Fruit fly (Drosophila melanogaster) whole organism, embryonic: ENCODE measurements around the gene Vps37B.

Source experiments
- CG10147 ChIP-seq: fragments of 200-800 bp; sonication (Bioruptor generic); optimal IDR thresholded peaks from 2 replicates; lab custom pipeline; 2019; ENCODE audit warnings: missing biosample characterization, mild to moderate bottlenecking, missing genetic modification characterization, moderate library complexity
- CG10543 ChIP-seq: fragments of 200-800 bp; sonication (Bioruptor generic); optimal IDR thresholded peaks from 3 replicates; lab custom pipeline; 2017; ENCODE audit warnings: missing biosample characterization, mild to moderate bottlenecking, missing genetic modification characterization, moderate library complexity
- CG11093 ChIP-seq: fragments of 200-800 bp; sonication (Bioruptor generic); IDR thresholded peaks from 3 replicates; pipeline ENCODE4 v1.3.6; 2022; ENCODE audit warnings: missing biosample characterization, missing genetic modification characterization
- CG11456 ChIP-seq: fragments of 200-800 bp; sonication (Bioruptor generic); IDR thresholded peaks from 3 replicates; pipeline ENCODE4 v1.3.6; 2022; ENCODE audit warnings: missing biosample characterization, missing genetic modification characterization
- CG12769 ChIP-seq: fragments of 200-800 bp; sonication (Bioruptor generic); optimal IDR thresholded peaks from 2 replicates; lab custom pipeline; 2019; ENCODE audit warnings: missing biosample characterization, mild to moderate bottlenecking, missing genetic modification characterization, moderate library complexity
- CG17829 ChIP-seq: fragments of 200-800 bp; optimal IDR thresholded peaks from 2 replicates; lab custom pipeline; 2019; ENCODE audit warnings: missing biosample characterization, mild to moderate bottlenecking, missing genetic modification characterization, moderate library complexity
- CG18764 ChIP-seq: fragments of 200-800 bp; sonication (Bioruptor generic); optimal IDR thresholded peaks from 3 replicates; lab custom pipeline; 2016; ENCODE audit warnings: missing biosample characterization, missing genetic modification characterization
- CG3065 ChIP-seq: fragments of 200-800 bp; sonication (Bioruptor generic); optimal IDR thresholded peaks from 2 replicates; lab custom pipeline; 2016; ENCODE audit warnings: missing biosample characterization, missing genetic modification characterization
- CG32767 ChIP-seq: fragments of 200-800 bp; sonication (Bioruptor generic); IDR thresholded peaks from 2 replicates; pipeline ENCODE4 v1.3.6; 2022; ENCODE audit warnings: missing biosample characterization, missing genetic modification characterization
- CG3995 ChIP-seq: fragments of 200-800 bp; sonication (Bioruptor generic); optimal IDR thresholded peaks from 3 replicates; lab custom pipeline; 2016; ENCODE audit warnings: missing biosample characterization, missing genetic modification characterization
- CG43689 ChIP-seq: fragments of 200-800 bp; sonication (Bioruptor generic); IDR thresholded peaks from 2 replicates; pipeline ENCODE4 v1.3.6; 2022; ENCODE audit warnings: missing biosample characterization, missing genetic modification characterization
- CG4617 ChIP-seq: fragments of 200-800 bp; sonication (Bioruptor generic); optimal IDR thresholded peaks from 3 replicates; lab custom pipeline; 2016; ENCODE audit warnings: missing biosample characterization, missing genetic modification characterization, borderline replicate concordance
- CG4820 ChIP-seq: fragments of 200-800 bp; sonication (Bioruptor generic); optimal IDR thresholded peaks from 3 replicates; lab custom pipeline; 2016; ENCODE audit warnings: missing biosample characterization, missing genetic modification characterization
- CG5245 ChIP-seq: fragments of 200-800 bp; sonication (Bioruptor generic); optimal IDR thresholded peaks from 3 replicates; lab custom pipeline; 2016; ENCODE audit warnings: missing biosample characterization, missing genetic modification characterization
- CG8478 ChIP-seq: fragments of >200 bp; optimal IDR thresholded peaks from 2 replicates; lab custom pipeline; 2018
- CTCF ChIP-seq: fragments of 200-800 bp; sonication (Bioruptor generic); optimal IDR thresholded peaks from 2 replicates; lab custom pipeline; 2017; ENCODE audit warnings: missing biosample characterization, mild to moderate bottlenecking, missing genetic modification characterization, moderate library complexity
- D19A ChIP-seq: fragments of 200-800 bp; optimal IDR thresholded peaks from 3 replicates; lab custom pipeline; 2019; ENCODE audit warnings: missing biosample characterization, mild to moderate bottlenecking, missing genetic modification characterization, moderate library complexity
- Dip2 ChIP-seq: fragments of 200-800 bp; sonication (Bioruptor generic); IDR thresholded peaks from 2 replicates; pipeline ENCODE4 v1.3.6; 2022; ENCODE audit warnings: missing biosample characterization, missing genetic modification characterization
- Doc2 ChIP-seq: fragments of 200-800 bp; sonication (Bioruptor generic); IDR thresholded peaks from 2 replicates; pipeline ENCODE4 v1.3.6; 2022; ENCODE audit warnings: missing biosample characterization, missing genetic modification characterization
- Drgx ChIP-seq: fragments of 200-800 bp; sonication (Bioruptor generic); IDR thresholded peaks from 2 replicates; pipeline ENCODE4 v1.3.6; 2022; ENCODE audit warnings: missing biosample characterization, missing genetic modification characterization
- ERR ChIP-seq: fragments of 200-800 bp; sonication (Bioruptor generic); optimal IDR thresholded peaks from 2 replicates; lab custom pipeline; 2016; ENCODE audit warnings: missing biosample characterization, missing genetic modification characterization
- Elba2 ChIP-seq: fragments of 200-800 bp; sonication (Bioruptor generic); optimal IDR thresholded peaks from 3 replicates; lab custom pipeline; 2016; ENCODE audit warnings: missing biosample characterization, missing genetic modification characterization
- Ets65A ChIP-seq: fragments of 200-800 bp; sonication (Bioruptor generic); peaks from one replicate; lab custom pipeline; 2016; ENCODE audit warnings: missing biosample characterization, missing genetic modification characterization
- Fer1 ChIP-seq: fragments of 200-800 bp; sonication (Bioruptor generic); optimal IDR thresholded peaks from 2 replicates; lab custom pipeline; 2017; ENCODE audit warnings: missing biosample characterization, mild to moderate bottlenecking, missing genetic modification characterization
- MESR4 ChIP-seq: fragments of 200-800 bp; sonication (Bioruptor generic); optimal IDR thresholded peaks from 2 replicates; lab custom pipeline; 2018; ENCODE audit warnings: missing biosample characterization, mild to moderate bottlenecking, missing genetic modification characterization, moderate library complexity
- NC2β ChIP-seq: fragments of 200-800 bp; sonication (Bioruptor generic); optimal IDR thresholded peaks from 2 replicates; lab custom pipeline; 2016; ENCODE audit warnings: missing biosample characterization, missing genetic modification characterization
- Sox100B ChIP-seq: fragments of 200-800 bp; sonication (Bioruptor generic); optimal IDR thresholded peaks from 3 replicates; lab custom pipeline; 2018; ENCODE audit warnings: missing biosample characterization, mild to moderate bottlenecking, missing genetic modification characterization
- Sox102F ChIP-seq: fragments of 200-800 bp; sonication (Bioruptor generic); optimal IDR thresholded peaks from 2 replicates; lab custom pipeline; 2018; ENCODE audit warnings: missing biosample characterization, mild to moderate bottlenecking, missing genetic modification characterization, moderate library complexity
- Stat92E ChIP-seq, 3 experiments: fragments of >200 bp in 2 of 3; fragments of 200-800 bp in 1 of 3; sonication (Bioruptor generic) in 1 of 3; optimal IDR thresholded peaks; 2 replicates each; lab custom pipeline; 2017 to 2019; ENCODE audit warnings: missing biosample characterization in 3 of 3, missing genetic modification characterization in 3 of 3, mild to moderate bottlenecking in 1 of 3, moderate library complexity in 1 of 3
- btn ChIP-seq: fragments of 200-800 bp; sonication (Bioruptor generic); optimal IDR thresholded peaks from 2 replicates; lab custom pipeline; 2016; ENCODE audit warnings: missing biosample characterization, missing genetic modification characterization
- cwo ChIP-seq: fragments of 200-800 bp; sonication (Bioruptor generic); optimal IDR thresholded peaks from 3 replicates; lab custom pipeline; 2017; ENCODE audit warnings: missing biosample characterization, missing genetic modification characterization, mild to moderate bottlenecking, moderate library complexity, missing genetic modification reagents
- da ChIP-seq: fragments of 200-800 bp; sonication (Bioruptor generic); optimal IDR thresholded peaks from 2 replicates; lab custom pipeline; 2016; ENCODE audit warnings: missing biosample characterization, missing genetic modification characterization
- dati ChIP-seq: fragments of 200-800 bp; sonication (Bioruptor generic); IDR thresholded peaks from 2 replicates; pipeline ENCODE4 v1.3.6; 2022; ENCODE audit warnings: missing biosample characterization, missing genetic modification characterization
- dmrt99B ChIP-seq: fragments of 200-800 bp; sonication (Bioruptor generic); optimal IDR thresholded peaks from 2 replicates; lab custom pipeline; 2018; ENCODE audit warnings: missing biosample characterization, mild to moderate bottlenecking, missing genetic modification characterization, moderate library complexity
- emc ChIP-seq: fragments of 200-800 bp; sonication (Bioruptor generic); optimal IDR thresholded peaks from 2 replicates; lab custom pipeline; 2016; ENCODE audit warnings: missing biosample characterization, missing genetic modification characterization
- gcm2 ChIP-seq: fragments of 200-800 bp; sonication (Bioruptor generic); optimal IDR thresholded peaks from 2 replicates; lab custom pipeline; 2016; ENCODE audit warnings: missing biosample characterization, missing genetic modification characterization
- jing ChIP-seq: fragments of 200-800 bp; sonication (Bioruptor generic); optimal IDR thresholded peaks from 2 replicates; lab custom pipeline; 2018; ENCODE audit warnings: missing biosample characterization, mild to moderate bottlenecking, missing genetic modification characterization
- kni ChIP-seq: fragments of 200-800 bp; sonication (Bioruptor generic); optimal IDR thresholded peaks from 3 replicates; lab custom pipeline; 2017; ENCODE audit warnings: mild to moderate bottlenecking, missing biosample characterization, missing genetic modification reagents, missing genetic modification characterization
- lbe ChIP-seq: fragments of 200-800 bp; sonication (Bioruptor generic); optimal IDR thresholded peaks from 2 replicates; lab custom pipeline; 2016; ENCODE audit warnings: missing biosample characterization, mild to moderate bottlenecking, missing genetic modification characterization
- lilli ChIP-seq: fragments of 200-800 bp; sonication (Bioruptor generic); optimal IDR thresholded peaks from 3 replicates; lab custom pipeline; 2016; ENCODE audit warnings: missing biosample characterization, missing genetic modification characterization
- mld ChIP-seq: fragments of 200-800 bp; sonication (Bioruptor generic); IDR thresholded peaks from 3 replicates; pipeline ENCODE4 v1.3.6; 2022; ENCODE audit warnings: missing biosample characterization, missing genetic modification characterization; ENCODE audit not compliant: partially characterized antibody
- nmo ChIP-seq: fragments of 200-800 bp; sonication (Bioruptor generic); optimal IDR thresholded peaks from 2 replicates; lab custom pipeline; 2018; ENCODE audit warnings: missing biosample characterization, mild to moderate bottlenecking, missing genetic modification characterization, moderate library complexity
- onecut ChIP-seq: fragments of 200-800 bp; sonication (Bioruptor generic); IDR thresholded peaks from 2 replicates; pipeline ENCODE4 v1.3.6; 2022; ENCODE audit warnings: missing biosample characterization, missing genetic modification characterization
- sens ChIP-seq: fragments of 200-800 bp; sonication (Bioruptor generic); peaks from one replicate; lab custom pipeline; 2016; ENCODE audit warnings: missing biosample characterization, missing genetic modification characterization
- sob ChIP-seq: fragments of 200-800 bp; sonication (Bioruptor generic); IDR thresholded peaks from 2 replicates; pipeline ENCODE4 v1.3.6; 2022; ENCODE audit warnings: missing biosample characterization, missing genetic modification characterization
- sqz ChIP-seq: fragments of 200-800 bp; sonication (Bioruptor generic); optimal IDR thresholded peaks from 3 replicates; lab custom pipeline; 2018; ENCODE audit warnings: missing biosample characterization, mild to moderate bottlenecking, missing genetic modification characterization
- sug ChIP-seq: fragments of 200-800 bp; optimal IDR thresholded peaks from 2 replicates; lab custom pipeline; 2019; ENCODE audit warnings: missing biosample characterization, mild to moderate bottlenecking, missing genetic modification characterization, moderate library complexity
- tna ChIP-seq: fragments of 200-800 bp; sonication (Bioruptor generic); IDR thresholded peaks from 2 replicates; pipeline ENCODE4 v1.3.6; 2022; ENCODE audit warnings: missing biosample characterization, missing genetic modification characterization; ENCODE audit not compliant: partially characterized antibody
- unc-4 ChIP-seq: fragments of 200-800 bp; sonication (Bioruptor generic); IDR thresholded peaks from 2 replicates; pipeline ENCODE4 v1.3.6; 2022; ENCODE audit warnings: missing biosample characterization, missing genetic modification characterization; ENCODE audit not compliant: partially characterized antibody
- wor ChIP-seq: fragments of 200-800 bp; sonication (Bioruptor generic); IDR thresholded peaks from 2 replicates; pipeline ENCODE4 v1.3.6; 2022; ENCODE audit warnings: missing biosample characterization, missing genetic modification characterization

Vps37B gene

DNA sequence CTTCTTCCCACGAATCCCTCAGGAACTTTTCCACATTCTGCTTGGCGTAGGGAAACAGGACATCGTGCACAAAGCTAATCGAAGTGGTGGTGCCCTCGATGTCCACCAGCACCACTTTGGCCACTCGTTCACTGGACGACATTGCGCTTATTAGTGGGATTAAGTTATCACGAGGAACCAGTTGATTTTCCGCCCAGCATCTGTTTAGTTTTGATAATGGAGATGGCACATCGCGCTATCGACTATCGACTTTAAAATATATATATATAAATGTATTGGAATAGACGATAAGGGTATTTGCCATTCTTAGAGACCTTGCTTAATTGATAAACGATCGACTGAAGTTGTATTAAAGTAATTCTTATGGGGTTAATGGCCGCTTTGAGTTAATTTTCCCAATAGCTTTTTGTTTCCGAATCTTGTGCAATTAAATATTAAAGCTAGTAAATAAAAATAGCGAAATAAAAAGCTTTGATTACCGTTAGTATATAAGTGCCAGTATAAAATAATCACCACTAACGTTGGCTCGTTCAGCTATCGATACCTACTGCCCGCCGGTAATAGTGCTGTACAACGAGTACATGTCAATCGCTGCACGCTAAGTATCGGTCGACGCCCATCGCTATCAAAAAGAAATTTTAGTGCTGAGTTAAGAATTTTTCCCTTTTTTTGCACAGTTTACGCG is 30.6 kb downstream of the Vps37B start, which contains the start of the genes Enoph and Hph (continued):
- peak; percentile 44 for TF ChIP-seq lbe
- no peak for TF ChIP-seq CG32767 (GFP tag; lab: Robert Waterston, UW)
- TF ChIP-seq nmo (GFP tag; lab: Kevin White, UChicago): peak; percentile 82
- no peak for TF ChIP-seq Doc2 (GFP tag; lab: Robert Waterston, UW)
- peak; percentile 69; the same call in 1 of the 2 replicates for TF ChIP-seq tna (GFP tag; lab: Robert Waterston, UW)
- no peak for TF ChIP-seq jing (GFP tag; lab: Kevin White, UChicago)
- TF ChIP-seq Ets65A (GFP tag; lab: Kevin White, UChicago): peak; percentile 95
- no peak for TF ChIP-seq CG43689 (GFP tag; lab: Robert Waterston, UW)
- TF ChIP-seq CG11456 (GFP tag; lab: Robert Waterston, UW): peak; percentile 63; the same call in 1 of the 3 replicates
- TF ChIP-seq da (GFP tag; lab: Kevin White, UChicago): no peak
- TF ChIP-seq lilli (GFP tag; lab: Kevin White, UChicago): peak; percentile 79

DNA sequence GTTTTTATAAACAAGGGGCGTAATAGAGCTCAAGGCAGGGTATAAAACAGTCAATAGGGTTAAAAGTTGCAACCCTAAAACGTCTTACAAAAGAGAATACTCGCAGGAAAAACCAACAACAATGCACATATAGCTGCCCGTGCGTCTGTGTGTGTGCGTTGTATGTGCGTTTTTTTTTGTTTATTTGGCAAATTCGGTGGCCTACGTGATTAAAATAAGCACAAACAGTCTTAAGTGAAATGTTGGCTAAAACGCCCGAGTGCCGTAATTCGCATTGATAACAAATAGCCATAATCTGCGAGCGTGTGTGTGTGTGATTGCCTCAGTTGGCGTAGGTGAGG is 31.2 kb downstream of the Vps37B start:
- TF ChIP-seq ERR (GFP tag; lab: Kevin White, UChicago): peak; percentile 11
- peak; percentile 20 for TF ChIP-seq CG4617 (GFP tag; lab: Kevin White, UChicago)
- TF ChIP-seq D19A (tag; lab: Kevin White, UChicago): no peak
- no peak for TF ChIP-seq CG11093 (GFP tag; lab: Robert Waterston, UW)
- TF ChIP-seq sob (GFP tag; lab: Robert Waterston, UW): no peak
- TF ChIP-seq CG17829 (tag; lab: Kevin White, UChicago): no peak
- no peak for TF ChIP-seq CTCF (GFP tag; lab: Kevin White, UChicago)
- no peak for TF ChIP-seq dmrt99B (tag; lab: Kevin White, UChicago)
- TF ChIP-seq NC2β (GFP tag; lab: Kevin White, UChicago): no peak
- TF ChIP-seq MESR4 (GFP tag; lab: Kevin White, UChicago): peak; percentile 69
- TF ChIP-seq kni (GFP tag; lab: Kevin White, UChicago): no peak
- no peak for TF ChIP-seq mld (GFP tag; lab: Robert Waterston, UW)
- TF ChIP-seq wor (GFP tag; lab: Robert Waterston, UW): no peak
- TF ChIP-seq CG12769 (tag; lab: Kevin White, UChicago): no peak
- TF ChIP-seq dati: no peak
- no peak for TF ChIP-seq sens (GFP tag; lab: Kevin White, UChicago)
- no peak for TF ChIP-seq CG3995 (GFP tag; lab: Kevin White, UChicago)
- TF ChIP-seq CG3065: no peak
- no peak for TF ChIP-seq Stat92E (GFP tag; optimal IDR thresholded peaks at IDR 0.05; lab: Kevin White, UChicago)
- TF ChIP-seq Sox102F (GFP tag; lab: Kevin White, UChicago): no peak
- TF ChIP-seq cwo (GFP tag; lab: Kevin White, UChicago): no peak
- TF ChIP-seq btn (GFP tag; lab: Kevin White, UChicago): no peak
- TF ChIP-seq CG18764 (GFP tag; lab: Kevin White, UChicago): no peak
- no peak for TF ChIP-seq Dip2 (GFP tag; lab: Robert Waterston, UW)
- TF ChIP-seq CG4820 (GFP tag; lab: Kevin White, UChicago): no peak
- no peak for TF ChIP-seq CG10543 (GFP tag; lab: Kevin White, UChicago)
- no peak for TF ChIP-seq tna (GFP tag; lab: Robert Waterston, UW)
- TF ChIP-seq CG8478: no peak
- no peak for TF ChIP-seq lbe
- TF ChIP-seq Sox100B (GFP tag; lab: Kevin White, UChicago): no peak
- no peak for TF ChIP-seq Fer1 (GFP tag; lab: Kevin White, UChicago)
- no peak for TF ChIP-seq CG5245 (GFP tag; lab: Kevin White, UChicago)
- no peak for TF ChIP-seq gcm2 (GFP tag; lab: Kevin White, UChicago)
- no peak for TF ChIP-seq emc (GFP tag; lab: Kevin White, UChicago)
- no peak for TF ChIP-seq Drgx (GFP tag; lab: Robert Waterston, UW)
- TF ChIP-seq unc-4 (GFP tag; lab: Robert Waterston, UW): peak; percentile 11; the same call in 1 of the 2 replicates
- TF ChIP-seq sqz (GFP tag; lab: Kevin White, UChicago): peak; percentile 50
- TF ChIP-seq Elba2: no peak
- no peak for TF ChIP-seq onecut (GFP tag; lab: Robert Waterston, UW)
- no peak for TF ChIP-seq sug (tag; lab: Kevin White, UChicago)
- no peak for TF ChIP-seq CG10147 (GFP tag; lab: Kevin White, UChicago)
